Worm (Caenorhabditis elegans): ENCODE measurements around the gene W09C2.7.

The W09C2.7 gene

DNA sequence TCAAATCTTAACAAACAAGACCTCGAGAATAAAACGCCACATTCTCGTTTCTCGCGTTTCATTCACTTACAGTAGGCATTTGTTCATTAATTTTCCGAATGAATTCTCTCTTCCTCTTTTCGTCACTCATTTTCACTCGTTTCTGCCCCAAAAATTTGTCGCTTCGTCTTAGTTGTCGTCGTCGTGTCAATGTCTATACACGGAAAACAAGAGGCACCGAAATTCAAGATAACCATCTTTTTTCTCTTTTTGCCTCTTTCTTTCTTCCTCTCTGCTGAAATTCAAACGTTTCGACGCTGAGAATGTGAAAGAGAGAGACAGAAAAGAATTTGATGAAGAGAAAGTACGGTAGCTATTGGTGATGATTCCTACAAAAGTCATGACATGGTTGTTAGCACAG is 4.2 kb downstream of the W09C2.7 start (continued):
- TF ChIP-seq blmp-1 (tag; optimal IDR thresholded peaks at IDR 0.05) = peak; percentile 70
- no peak for TF ChIP-seq dsc-1 (tag; optimal IDR thresholded peaks at IDR 0.05)
- peak; percentile 33 for TF ChIP-seq rnt-1 (tag; optimal IDR thresholded peaks at IDR 0.05)
- no peak for TF ChIP-seq hlh-17 (GFP tag; optimal IDR thresholded peaks at IDR 0.05; ENCODE audit: borderline replicate concordance)
- TF ChIP-seq efl-1 (optimal IDR thresholded peaks at IDR 0.05) = no peak
- peak in 1 of 2 experiments; percentile 31 for TF ChIP-seq efl-1 (GFP tag; optimal IDR thresholded peaks at IDR 0.05 in 1 of 2)
- TF ChIP-seq lsy-2 (tag; optimal IDR thresholded peaks at IDR 0.05) = peak in 1 of 2 experiments; percentile 55
- TF ChIP-seq nhr-47 (tag; optimal IDR thresholded peaks at IDR 0.05) = no peak
- no peak for TF ChIP-seq C34B4.2 (tag; optimal IDR thresholded peaks at IDR 0.05)
- no peak for TF ChIP-seq unc-86 (tag; optimal IDR thresholded peaks at IDR 0.05)
- no peak for TF ChIP-seq nhr-11 (tag; optimal IDR thresholded peaks at IDR 0.05)
- TF ChIP-seq F16B12.6 (tag; optimal IDR thresholded peaks at IDR 0.05) = no peak
- peak; percentile 19 for TF ChIP-seq nhr-20 (tag; optimal IDR thresholded peaks at IDR 0.05)
- TF ChIP-seq ceh-82 (tag; optimal IDR thresholded peaks at IDR 0.05) = no peak
- TF ChIP-seq nhr-28 (tag; optimal IDR thresholded peaks at IDR 0.05) = no peak
- TF ChIP-seq nhr-85 (tag) = peak; percentile 91

DNA sequence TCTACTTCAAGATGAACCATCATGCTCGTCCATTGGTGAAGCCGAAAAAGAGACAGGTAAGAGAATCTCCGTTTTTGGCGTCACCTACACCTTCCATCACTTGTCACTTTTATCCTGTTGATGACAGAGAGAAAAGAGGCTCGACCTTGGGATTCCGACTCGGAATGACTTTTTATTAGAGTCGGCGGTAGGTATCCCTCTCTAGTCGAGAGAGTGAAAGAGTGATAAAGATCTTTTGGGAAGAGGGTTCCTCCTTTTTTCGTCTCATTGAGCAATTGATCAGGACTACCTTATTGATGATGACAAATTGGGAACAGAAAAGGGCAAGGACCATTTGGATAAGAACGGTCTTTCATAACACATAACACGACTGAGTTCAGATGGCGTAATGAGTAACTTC is 4.8 kb downstream of the W09C2.7 start:
- TF ChIP-seq nhr-85 (tag) = peak; percentile 48
- TF ChIP-seq rnt-1 (tag; optimal IDR thresholded peaks at IDR 0.05) = peak; percentile 30
- TF ChIP-seq mep-1 (tag; optimal IDR thresholded peaks at IDR 0.05) = peak; percentile 27
- TF ChIP-seq lin-14 (GFP tag; optimal IDR thresholded peaks at IDR 0.05) = peak; percentile 43
- no peak for TF ChIP-seq C04F5.9 (tag; optimal IDR thresholded peaks at IDR 0.05)
- TF ChIP-seq C16A3.4 (tag; optimal IDR thresholded peaks at IDR 0.05) = no peak
- no peak for TF ChIP-seq ceh-90 (tag; optimal IDR thresholded peaks at IDR 0.05)
- TF ChIP-seq nhr-19 (GFP tag; conservative IDR thresholded peaks at IDR 0.05) = no peak
- peak; percentile 25 for TF ChIP-seq blmp-1 (tag; optimal IDR thresholded peaks at IDR 0.05)

DNA sequence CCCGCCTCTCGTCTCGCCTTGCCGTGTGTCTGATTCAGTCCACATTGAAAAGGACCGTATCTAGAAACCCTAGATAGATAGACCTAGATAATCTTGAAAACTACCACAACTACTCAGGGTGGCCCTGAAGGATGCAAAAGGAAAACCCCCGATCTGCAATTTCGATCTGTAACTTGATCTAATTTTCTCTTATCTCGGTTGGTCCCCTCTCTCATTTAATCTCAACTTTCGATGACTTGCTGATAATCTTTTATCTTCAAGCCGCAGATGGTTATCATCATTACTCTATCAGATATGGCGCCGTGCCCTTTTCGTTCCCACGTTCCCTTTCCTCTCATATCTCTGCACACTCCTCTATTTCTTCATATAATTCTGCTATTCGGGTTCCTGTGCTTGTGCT is 6.7 kb downstream of the W09C2.7 start:
- TF ChIP-seq egl-27 (tag; optimal IDR thresholded peaks at IDR 0.05) = peak in 1 of 2 experiments; percentile 17
- no peak for TF ChIP-seq swsn-7 (tag; optimal IDR thresholded peaks at IDR 0.05)
- TF ChIP-seq ceh-8 (GFP tag; optimal IDR thresholded peaks at IDR 0.05) = no peak
- peak; percentile 76 for TF ChIP-seq efl-3 (GFP tag; optimal IDR thresholded peaks at IDR 0.05)
- TF ChIP-seq blmp-1 (tag; optimal IDR thresholded peaks at IDR 0.05) = peak; percentile 22
- TF ChIP-seq nhr-20 (tag; optimal IDR thresholded peaks at IDR 0.05) = peak; percentile 41
- TF ChIP-seq nhr-47 (tag; optimal IDR thresholded peaks at IDR 0.05) = peak; percentile 16
- TF ChIP-seq nhr-85 (tag) = peak; percentile 97
- TF ChIP-seq irx-1 (tag; optimal IDR thresholded peaks at IDR 0.05) = peak; percentile 39
- TF ChIP-seq xbp-1 (tag; optimal IDR thresholded peaks at IDR 0.05) = no peak
- TF ChIP-seq nhr-71 (tag; optimal IDR thresholded peaks at IDR 0.05) = peak; percentile 46
- peak; percentile 69 for TF ChIP-seq lin-14 (GFP tag; optimal IDR thresholded peaks at IDR 0.05)
- TF ChIP-seq pqm-1 (tag; optimal IDR thresholded peaks at IDR 0.05) = no peak
- TF ChIP-seq lsy-2 (tag; optimal IDR thresholded peaks at IDR 0.05) = peak in 1 of 2 experiments; percentile 28
- TF ChIP-seq rnt-1 (tag; optimal IDR thresholded peaks at IDR 0.05) = peak; percentile 70

DNA sequence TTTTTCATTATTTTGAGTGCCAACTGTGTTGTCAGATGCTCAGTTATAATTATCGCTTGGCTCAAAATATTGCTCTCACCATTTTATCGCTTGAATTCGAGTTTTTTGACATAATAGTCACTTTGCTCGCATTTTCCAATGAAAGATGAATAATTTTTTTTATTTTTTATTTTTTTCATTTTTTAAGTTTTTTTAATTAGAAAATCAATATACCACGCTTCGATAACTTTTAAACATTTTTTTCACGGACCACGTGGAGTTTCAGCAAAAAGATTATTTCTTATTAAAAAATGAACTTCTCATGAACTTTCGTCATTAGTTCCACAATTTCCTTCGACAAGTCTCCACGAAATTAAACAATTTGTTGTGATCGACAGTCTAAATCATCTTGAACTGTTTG is 7.5 kb downstream of the W09C2.7 start, which contains the start of gene elt-1:
Gene elt-1 (plus strand): TSS at position 301 of the 400 bp plus-strand sequence.
- no peak for TF ChIP-seq lsy-2 (tag; optimal IDR thresholded peaks at IDR 0.05)
- TF ChIP-seq elt-2 (tag; optimal IDR thresholded peaks at IDR 0.05) = no peak
- no peak for TF ChIP-seq lin-14 (GFP tag; optimal IDR thresholded peaks at IDR 0.05)
- TF ChIP-seq unc-98 (GFP tag; IDR thresholded peaks at IDR 0.05) = no peak
- no peak for TF ChIP-seq unc-62 (GFP tag; optimal IDR thresholded peaks at IDR 0.05)
- no peak for TF ChIP-seq F16B12.6 (tag; optimal IDR thresholded peaks at IDR 0.05)

DNA sequence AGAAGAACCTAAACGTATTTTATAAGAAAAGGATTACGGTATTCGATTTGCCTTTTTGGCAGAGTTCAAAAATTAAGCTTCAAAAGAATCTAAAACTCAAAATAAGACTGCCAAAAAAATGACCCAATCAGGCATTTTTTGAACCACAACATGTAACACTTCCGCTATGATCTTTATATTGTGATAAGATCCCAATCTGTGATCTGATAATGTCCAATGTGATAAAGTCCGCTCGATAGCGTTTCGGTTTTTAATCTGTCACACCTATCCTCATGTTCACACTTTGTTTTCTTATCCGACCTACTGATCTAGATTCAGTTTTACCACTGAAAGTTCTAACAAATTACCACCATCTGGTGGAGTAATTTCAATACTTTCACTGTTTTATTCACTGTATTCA is 8.1 kb downstream of the W09C2.7 start:
- TF ChIP-seq lsy-2 (tag; optimal IDR thresholded peaks at IDR 0.05) = no peak
- no peak for TF ChIP-seq fkh-10 (GFP tag; optimal IDR thresholded peaks at IDR 0.05)
- TF ChIP-seq jun-1 (tag; optimal IDR thresholded peaks at IDR 0.05) = no peak
- TF ChIP-seq blmp-1 (tag; optimal IDR thresholded peaks at IDR 0.05) = peak; percentile 3
- no peak for TF ChIP-seq tlp-1 (tag; optimal IDR thresholded peaks at IDR 0.05)

All from whole organism, L1 larva.